Worm (Caenorhabditis elegans): ENCODE data around the gene H23L24.4.

H23L24.4 gene

DNA sequence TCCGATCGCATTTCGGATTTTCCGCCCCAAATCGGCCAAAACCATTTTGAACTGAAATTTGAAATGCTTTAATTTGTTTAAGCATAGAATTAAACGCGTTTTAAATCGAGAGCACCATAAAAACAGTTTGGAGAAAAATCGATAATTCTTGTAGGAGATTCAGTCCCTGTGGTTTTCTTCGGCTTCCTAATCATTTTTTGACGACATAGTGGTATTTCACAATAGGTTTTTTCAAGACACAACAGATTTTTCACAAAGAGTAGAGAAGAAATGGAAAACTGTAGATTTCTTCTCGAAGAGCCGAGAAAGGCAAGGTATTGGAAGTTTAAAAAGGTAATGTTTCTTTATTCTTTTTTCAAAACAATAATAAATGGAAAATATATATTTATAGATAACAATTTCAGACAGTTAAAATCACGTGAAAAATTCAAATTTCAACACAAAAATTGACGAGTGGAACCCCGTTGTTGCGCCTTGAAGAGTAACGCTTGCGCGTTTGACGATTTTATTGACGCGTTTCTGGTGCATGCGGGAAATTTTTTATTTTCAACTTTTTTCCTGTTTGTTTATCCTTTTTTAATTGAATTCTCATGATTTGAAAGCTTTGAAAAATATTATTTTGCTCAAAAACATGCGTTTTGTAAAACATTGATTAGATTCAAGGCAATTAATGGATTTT is 38.4 kb upstream of the H23L24.4 start, which contains the start of gene F21D5.7 (continued):
- TF ChIP-seq F44E2.7 (GFP tag; IDR thresholded peaks at IDR 0.05), result no peak
- TF ChIP-seq madf-9 (GFP tag; conservative IDR thresholded peaks at IDR 0.05), result 0 out of 2 replicates have a peak, but pooled peaks have one; percentile 37
- TF ChIP-seq lin-15B (tag; optimal IDR thresholded peaks at IDR 0.05), result no peak
- no peak for TF ChIP-seq spr-3 (GFP tag; optimal IDR thresholded peaks at IDR 0.05)
- TF ChIP-seq nhr-28 (tag; optimal IDR thresholded peaks at IDR 0.05), result peak; percentile 56

DNA sequence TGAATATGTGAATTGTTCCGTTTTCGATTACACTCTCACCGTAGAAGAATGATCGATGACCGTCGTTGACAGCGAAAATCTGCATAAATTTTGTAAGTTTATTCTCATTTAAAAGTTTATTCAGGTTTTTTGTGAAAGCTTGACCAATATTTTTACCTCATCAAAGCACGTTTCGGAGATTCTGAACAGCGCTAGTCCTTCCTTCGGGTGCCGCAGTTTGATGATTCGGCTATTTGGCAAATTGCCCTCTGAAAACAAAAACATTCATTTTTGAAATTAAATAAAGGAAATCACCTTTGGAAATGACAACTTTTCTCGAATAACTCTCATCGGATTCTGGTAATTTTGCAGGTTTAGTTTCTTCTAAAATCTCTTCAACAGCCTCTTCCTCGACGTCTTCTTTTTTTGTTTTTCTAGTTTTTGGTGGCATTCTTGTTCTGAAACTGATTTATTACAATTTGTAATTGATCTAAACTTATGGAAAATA is 35.6 kb upstream of the H23L24.4 start, which contains the start of gene F21D5.6:
Gene F21D5.6, minus strand, starts transcription at position 437 of the 487 bp plus-strand sequence.
- TF ChIP-seq dve-1 (tag; optimal IDR thresholded peaks at IDR 0.05; ENCODE audit: insufficient read depth) (peak; percentile 18), lin-38 (GFP tag; IDR thresholded peaks at IDR 0.05) (peak; percentile 30; the same call in 1 of the 2 replicates), nhr-42 (GFP tag; IDR thresholded peaks at IDR 0.05) (no peak), daf-16 (GFP tag; optimal IDR thresholded peaks at IDR 0.05) (no peak), daf-16 (tag; optimal IDR thresholded peaks at IDR 0.05) (peak; percentile 27), nhr-41 (GFP tag; IDR thresholded peaks at IDR 0.05) (no peak), ama-1 (optimal IDR thresholded peaks at IDR 0.05) (no peak), mep-1 (tag; optimal IDR thresholded peaks at IDR 0.05) (peak; percentile 9), aha-1 (tag) (peak; percentile 65), T26A8.4 (GFP tag; IDR thresholded peaks at IDR 0.05) (peak; percentile 66; the same call in 1 of the 2 replicates), ceh-28 (tag; optimal IDR thresholded peaks at IDR 0.05) (no peak)

ce11 chrIV:8739926-8740325 is 34.5 kb upstream of the H23L24.4 start, which contains the start of gene mrps-33:
Gene mrps-33 (minus strand): TSS chrIV:8740026.
- no peak for TF ChIP-seq zip-11 (GFP tag; IDR thresholded peaks at IDR 0.05)
- no peak for TF ChIP-seq Y48G9A.11 (GFP tag; IDR thresholded peaks at IDR 0.05)
- TF ChIP-seq Y105C5A.15 (GFP tag; IDR thresholded peaks at IDR 0.05), result no peak
- no peak for TF ChIP-seq egl-27 (tag; optimal IDR thresholded peaks at IDR 0.05)
- no peak for TF ChIP-seq duxl-1 (tag; optimal IDR thresholded peaks at IDR 0.05; ENCODE audit: poor library complexity)
- TF ChIP-seq spr-1 (tag; optimal IDR thresholded peaks at IDR 0.05), result no peak

ce11 chrIV:8739294-8739693 is 33.9 kb upstream of the H23L24.4 start, which contains the start of gene F21D5.5:
Gene F21D5.5 (minus strand): TSS chrIV:8739394.
- TF ChIP-seq ceh-28 (tag; optimal IDR thresholded peaks at IDR 0.05) (peak; percentile 24), F10B5.3 (tag; optimal IDR thresholded peaks at IDR 0.05) (no peak), mep-1 (tag; optimal IDR thresholded peaks at IDR 0.05) (no peak), dmd-8 (GFP tag; IDR thresholded peaks at IDR 0.05) (no peak), lin-13 (GFP tag; optimal IDR thresholded peaks at IDR 0.05) (no peak), F37D6.2 (tag; optimal IDR thresholded peaks at IDR 0.05) (no peak)

DNA sequence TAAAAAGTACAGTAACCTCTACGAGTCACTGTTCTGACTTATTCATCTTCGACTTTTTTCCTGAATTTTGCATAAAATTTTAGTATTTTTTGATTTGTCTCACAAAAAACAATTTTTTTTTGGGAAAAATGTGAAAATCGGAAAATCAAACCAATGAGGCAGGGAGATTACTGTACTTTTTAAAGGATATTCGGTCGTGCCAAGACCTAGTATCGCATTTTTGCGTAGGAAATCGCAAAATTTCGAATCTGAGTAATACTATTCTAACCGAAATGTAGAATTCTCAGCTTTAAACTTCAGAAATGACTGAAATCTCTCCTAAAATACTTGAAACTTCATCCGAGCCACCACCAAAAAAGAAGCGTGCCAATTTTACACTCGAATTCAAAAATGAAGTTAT is 32.4 kb upstream of the H23L24.4 start, which contains the start of gene F21D5.4:
Gene F21D5.4, plus strand, starts transcription at position 301 of the 400 bp plus-strand sequence.
- TF ChIP-seq pqm-1 (tag; optimal IDR thresholded peaks at IDR 0.05) (no peak), ctbp-1 (GFP tag; IDR thresholded peaks at IDR 0.05) (no peak)

DNA sequence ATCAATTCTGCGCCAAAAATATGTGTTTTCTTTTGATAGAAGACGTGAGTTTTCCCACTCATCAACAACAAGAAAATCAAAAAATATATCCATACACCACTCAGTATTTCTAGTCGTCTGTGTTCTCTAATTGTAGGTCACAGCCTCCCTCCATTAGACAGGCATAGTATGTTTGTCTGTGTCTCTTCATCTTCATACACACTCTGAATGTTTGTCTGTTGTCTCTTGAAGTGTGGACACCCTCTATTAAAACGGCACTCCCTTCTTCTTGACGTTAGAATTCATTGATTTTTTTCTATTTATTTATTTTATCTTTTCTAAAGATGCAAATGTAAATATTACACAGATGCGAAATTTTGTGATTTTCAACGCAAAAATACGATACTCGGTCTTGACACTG is 31.9 kb upstream of the H23L24.4 start:
- TF ChIP-seq nhr-6 (tag; optimal IDR thresholded peaks at IDR 0.05), result no peak
- TF ChIP-seq F37D6.2 (tag; optimal IDR thresholded peaks at IDR 0.05), result no peak
- no peak for TF ChIP-seq ces-1 (GFP tag; optimal IDR thresholded peaks at IDR 0.05)
- TF ChIP-seq daf-8 (GFP tag; IDR thresholded peaks at IDR 0.05), result no peak
- peak; percentile 27 for TF ChIP-seq mes-2 (tag; optimal IDR thresholded peaks at IDR 0.05; ENCODE audit: poor library complexity, severe bottlenecking)
- TF ChIP-seq hlh-30 (tag; optimal IDR thresholded peaks at IDR 0.05; ENCODE audit: insufficient read depth), result peak; percentile 10
- TF ChIP-seq nhr-28 (tag; optimal IDR thresholded peaks at IDR 0.05), result peak; percentile 5
- TF ChIP-seq dmd-9 (GFP tag; IDR thresholded peaks at IDR 0.05), result no peak
- TF ChIP-seq lsy-2 (tag; optimal IDR thresholded peaks at IDR 0.05), result peak in 1 of 2 experiments; percentile 32
- no peak for TF ChIP-seq nhr-76 (tag; optimal IDR thresholded peaks at IDR 0.05)

Data from whole organism, L4 larva.